Fruit fly (Drosophila melanogaster): ENCODE measurements around the gene hng3.

Gene hng3

dm6 chr3L:796926-797802 lies 41.9 kb upstream of the hng3 start (continued):
- TF ChIP-seq prd (optimal IDR thresholded peaks at IDR 0.05), result no peak
- TF ChIP-seq prd (GFP tag; IDR thresholded peaks at IDR 0.05), result peak; percentile 68
- TF ChIP-seq crol (GFP tag; IDR thresholded peaks at IDR 0.05), result peak; percentile 63
- no peak for TF ChIP-seq CHES-1-like (GFP tag; optimal IDR thresholded peaks at IDR 0.05)
- peak; percentile 62 for TF ChIP-seq CG10979 (tag; optimal IDR thresholded peaks at IDR 0.05)
- no peak for TF ChIP-seq eyg (GFP tag; optimal IDR thresholded peaks at IDR 0.05)
- TF ChIP-seq CG7786 (GFP tag; optimal IDR thresholded peaks at IDR 0.05), result no peak
- TF ChIP-seq Dip2 (GFP tag; IDR thresholded peaks at IDR 0.05), result no peak
- peak; percentile 18 for TF ChIP-seq trem (tag; optimal IDR thresholded peaks at IDR 0.05)
- no peak for TF ChIP-seq CG31365 (tag; optimal IDR thresholded peaks at IDR 0.05)
- peak; percentile 59 for TF ChIP-seq Med (GFP tag)
- TF ChIP-seq Hr78 (GFP tag; optimal IDR thresholded peaks at IDR 0.05), result no peak
- TF ChIP-seq CG2129 (GFP tag; IDR thresholded peaks at IDR 0.05; ENCODE audit: partially characterized antibody), result no peak
- no peak; the same call in 1 of the 2 replicates for TF ChIP-seq seq (GFP tag; IDR thresholded peaks at IDR 0.05)
- TF ChIP-seq croc (GFP tag; conservative IDR thresholded peaks at IDR 0.05), result no peak; the same call in 2 of the 3 replicates
- peak; percentile 6 for TF ChIP-seq Antp (GFP tag; optimal IDR thresholded peaks at IDR 0.05)
- TF ChIP-seq CG8924 (tag; optimal IDR thresholded peaks at IDR 0.05), result peak; percentile 51
- TF ChIP-seq Opbp (GFP tag; IDR thresholded peaks at IDR 0.05; ENCODE audit: partially characterized antibody), result no peak
- no peak for TF ChIP-seq Scr (GFP tag; IDR thresholded peaks at IDR 0.05; ENCODE audit: partially characterized antibody)
- TF ChIP-seq toy (GFP tag; IDR thresholded peaks at IDR 0.05), result no peak
- no peak for TF ChIP-seq Oaz (GFP tag; IDR thresholded peaks at IDR 0.05)
- TF ChIP-seq B-H1 (GFP tag; IDR thresholded peaks at IDR 0.05), result 0 out of 3 replicates have a peak, but pooled peaks have one; percentile 17
- peak; percentile 1 for TF ChIP-seq CG12769 (tag; optimal IDR thresholded peaks at IDR 0.05)
- peak; percentile 75 for TF ChIP-seq vvl (GFP tag; IDR thresholded peaks at IDR 0.05)
- TF ChIP-seq CG17385 (GFP tag; optimal IDR thresholded peaks at IDR 0.05), result peak; percentile 40
- TF ChIP-seq bsh (GFP tag; optimal IDR thresholded peaks at IDR 0.05), result peak in 1 of 2 experiments; percentile 54
- no peak for TF ChIP-seq eve (GFP tag; optimal IDR thresholded peaks at IDR 0.05)
- peak; percentile 35 for TF ChIP-seq ATbp (GFP tag; optimal IDR thresholded peaks at IDR 0.05)
- no peak for TF ChIP-seq D (optimal IDR thresholded peaks at IDR 0.05)
- peak; percentile 53 for TF ChIP-seq D (GFP tag; optimal IDR thresholded peaks at IDR 0.05)
- TF ChIP-seq CG7745 (tag; optimal IDR thresholded peaks at IDR 0.05), result no peak
- TF ChIP-seq CG7357 (GFP tag; IDR thresholded peaks at IDR 0.05), result peak; percentile 58; the same call in 1 of the 3 replicates
- TF ChIP-seq BEAF-32 (GFP tag; optimal IDR thresholded peaks at IDR 0.05), result no peak
- peak; percentile 26 for TF ChIP-seq CG8281 (tag; optimal IDR thresholded peaks at IDR 0.05)
- TF ChIP-seq ranshi (GFP tag; IDR thresholded peaks at IDR 0.05), result peak; percentile 48; the same call in 1 of the 2 replicates
- TF ChIP-seq CG6854 (GFP tag; optimal IDR thresholded peaks at IDR 0.05), result peak; percentile 37
- no peak for TF ChIP-seq btn (GFP tag; optimal IDR thresholded peaks at IDR 0.05)
- no peak for TF ChIP-seq jing (GFP tag; optimal IDR thresholded peaks at IDR 0.05)
- TF ChIP-seq CG10366 (GFP tag; IDR thresholded peaks at IDR 0.05), result no peak
- TF ChIP-seq CG15073 (GFP tag; optimal IDR thresholded peaks at IDR 0.05), result no peak
- TF ChIP-seq CG6791 (GFP tag; IDR thresholded peaks at IDR 0.05; ENCODE audit: partially characterized antibody), result no peak
- peak; percentile 52 for TF ChIP-seq slbo (GFP tag; IDR thresholded peaks at IDR 0.05)
- peak; percentile 69 for TF ChIP-seq fd96Cb (tag; optimal IDR thresholded peaks at IDR 0.05)
- no peak for TF ChIP-seq dm (GFP tag; optimal IDR thresholded peaks at IDR 0.05)
- TF ChIP-seq schlank (tag; optimal IDR thresholded peaks at IDR 0.05), result no peak
- peak; percentile 56 for TF ChIP-seq CG13894 (tag; optimal IDR thresholded peaks at IDR 0.05)
- TF ChIP-seq CG17829 (tag; optimal IDR thresholded peaks at IDR 0.05), result peak; percentile 53
- no peak for TF ChIP-seq Awh (GFP tag; IDR thresholded peaks at IDR 0.05)
- TF ChIP-seq CG17912 (GFP tag; optimal IDR thresholded peaks at IDR 0.05), result no peak

Data from whole organism, embryonic.